Fruit fly (Drosophila melanogaster) whole organism, adult: ENCODE results near the gene Tbc1d22.

Source experiments
- CG11617 ChIP-seq: fragments of 200-800 bp; sonication (Bioruptor generic); optimal IDR thresholded peaks from 2 replicates; lab custom pipeline; 2017; ENCODE audit warnings: mild to moderate bottlenecking, missing biosample characterization, missing genetic modification reagents, missing genetic modification characterization
- CG12768 ChIP-seq: fragments of 200-800 bp; sonication (Bioruptor generic); optimal IDR thresholded peaks from 2 replicates; lab custom pipeline; 2017; ENCODE audit warnings: missing biosample characterization, missing genetic modification characterization, mild to moderate bottlenecking, moderate library complexity, missing genetic modification reagents
- CG14711 ChIP-seq: fragments of 200-800 bp; sonication (Bioruptor generic); optimal IDR thresholded peaks from 2 replicates; lab custom pipeline; 2018; ENCODE audit warnings: missing biosample characterization, mild to moderate bottlenecking, missing genetic modification characterization, moderate library complexity
- CG1620 ChIP-seq: fragments of 200-800 bp; sonication (Bioruptor generic); optimal IDR thresholded peaks from 2 replicates; lab custom pipeline; 2016; ENCODE audit warnings: missing biosample characterization, missing genetic modification characterization
- CG33017 ChIP-seq: fragments of 200-800 bp; sonication (Bioruptor generic); optimal IDR thresholded peaks from 2 replicates; lab custom pipeline; 2018; ENCODE audit warnings: missing biosample characterization, mild to moderate bottlenecking, missing genetic modification characterization, moderate library complexity
- CG5204 ChIP-seq: fragments of 200-800 bp; sonication (Bioruptor generic); optimal IDR thresholded peaks from 2 replicates; lab custom pipeline; 2016; ENCODE audit warnings: missing biosample characterization, missing genetic modification characterization
- CG7045 ChIP-seq: fragments of 200-800 bp; sonication (Bioruptor generic); optimal IDR thresholded peaks from 2 replicates; lab custom pipeline; 2017; ENCODE audit warnings: missing biosample characterization, mild to moderate bottlenecking, missing genetic modification characterization
- CG7101 ChIP-seq: fragments of 200-800 bp; sonication (Bioruptor generic); optimal IDR thresholded peaks from 2 replicates; lab custom pipeline; 2018; ENCODE audit warnings: missing biosample characterization, mild to moderate bottlenecking, missing genetic modification characterization, moderate library complexity
- Clk ChIP-seq: fragments of 200-800 bp; sonication (Bioruptor generic); optimal IDR thresholded peaks from 2 replicates; lab custom pipeline; 2017; ENCODE audit warnings: missing biosample characterization, missing genetic modification characterization
- Crg-1 ChIP-seq: fragments of 200-800 bp; sonication (Bioruptor generic); optimal IDR thresholded peaks from 2 replicates; lab custom pipeline; 2016; ENCODE audit warnings: missing biosample characterization, missing genetic modification characterization
- Hr96 ChIP-seq: fragments of 200-800 bp; sonication (Bioruptor generic); optimal IDR thresholded peaks from 2 replicates; lab custom pipeline; 2016; ENCODE audit warnings: missing biosample characterization, missing genetic modification characterization
- Mnt ChIP-seq: fragments of 200-800 bp; sonication (Bioruptor generic); optimal IDR thresholded peaks from 2 replicates; lab custom pipeline; 2016; ENCODE audit warnings: missing biosample characterization, mild to moderate bottlenecking, missing genetic modification characterization
- bab1 ChIP-seq: fragments of 200-800 bp; sonication (Bioruptor generic); optimal IDR thresholded peaks from 3 replicates; lab custom pipeline; 2019; ENCODE audit warnings: missing biosample characterization, mild to moderate bottlenecking, missing genetic modification characterization, moderate library complexity
- cic ChIP-seq: fragments of 200-800 bp; sonication (Bioruptor generic); optimal IDR thresholded peaks from 2 replicates; lab custom pipeline; 2017; ENCODE audit warnings: missing biosample characterization, mild to moderate bottlenecking, missing genetic modification characterization, moderate library complexity
- cnc ChIP-seq, 2 experiments: fragments of >200 bp; optimal IDR thresholded peaks; 2 replicates each; lab custom pipeline; 2017
- kay ChIP-seq: fragments of 200-800 bp; sonication (Bioruptor generic); peaks from one replicate; lab custom pipeline; 2016; ENCODE audit warnings: missing biosample characterization, missing genetic modification characterization, borderline replicate concordance
- ovo ChIP-seq: fragments of 200-800 bp; sonication (Bioruptor generic); optimal IDR thresholded peaks from 2 replicates; lab custom pipeline; 2016; ENCODE audit warnings: missing biosample characterization, missing genetic modification characterization
- pad ChIP-seq: fragments of 200-800 bp; sonication (Bioruptor generic); optimal IDR thresholded peaks from 3 replicates; lab custom pipeline; 2017; ENCODE audit warnings: missing biosample characterization, missing genetic modification characterization, mild to moderate bottlenecking, moderate library complexity, missing genetic modification reagents
- tj ChIP-seq: fragments of 200-800 bp; sonication (Bioruptor generic); optimal IDR thresholded peaks from 3 replicates; lab custom pipeline; 2017; ENCODE audit warnings: missing biosample characterization, mild to moderate bottlenecking, missing genetic modification characterization, moderate library complexity
- toe ChIP-seq: fragments of 200-800 bp; sonication (Bioruptor generic); optimal IDR thresholded peaks from 2 replicates; lab custom pipeline; 2016; ENCODE audit warnings: missing biosample characterization, missing genetic modification characterization

The Tbc1d22 gene

DNA sequence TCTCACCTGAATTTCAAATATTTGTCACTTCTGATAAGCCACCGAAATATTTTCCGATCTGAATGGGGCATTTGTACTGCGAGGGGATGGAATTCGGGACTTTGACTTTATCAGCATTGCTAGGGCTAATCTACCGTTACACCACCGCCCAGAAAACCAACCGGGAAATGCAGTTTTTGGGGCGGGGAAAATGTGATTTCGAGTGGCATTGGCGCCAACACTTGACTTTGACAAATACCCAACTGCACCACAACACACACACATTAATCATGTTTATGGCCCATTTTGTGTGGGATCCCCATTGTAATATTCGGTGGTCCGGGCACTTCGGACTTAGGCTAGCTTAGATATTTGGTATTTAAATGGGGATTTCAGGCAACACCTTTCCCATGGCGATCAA, 23.0 kb upstream of the Tbc1d22 start:
- TF ChIP-seq CG11617: no peak
- TF ChIP-seq CG7101 (tag; lab: Kevin White, UChicago): no peak
- no peak for TF ChIP-seq cnc (optimal IDR thresholded peaks at IDR 0.05; lab: Kevin White, UChicago)
- no peak for TF ChIP-seq CG12768 (GFP tag; lab: Kevin White, UChicago)
- no peak for TF ChIP-seq tj (GFP tag; lab: Kevin White, UChicago)
- TF ChIP-seq CG14711 (tag; lab: Kevin White, UChicago): no peak
- no peak for TF ChIP-seq Crg-1 (GFP tag; lab: Kevin White, UChicago)
- no peak for TF ChIP-seq toe (GFP tag; lab: Kevin White, UChicago)
- TF ChIP-seq CG1620: no peak
- no peak for TF ChIP-seq pad (GFP tag; lab: Kevin White, UChicago)
- TF ChIP-seq ovo: no peak
- no peak for TF ChIP-seq bab1 (GFP tag; lab: Kevin White, UChicago)
- no peak for TF ChIP-seq Mnt (GFP tag; lab: Kevin White, UChicago)
- no peak for TF ChIP-seq CG33017
- TF ChIP-seq CG5204: no peak
- no peak for TF ChIP-seq Clk (GFP tag; lab: Kevin White, UChicago)

DNA sequence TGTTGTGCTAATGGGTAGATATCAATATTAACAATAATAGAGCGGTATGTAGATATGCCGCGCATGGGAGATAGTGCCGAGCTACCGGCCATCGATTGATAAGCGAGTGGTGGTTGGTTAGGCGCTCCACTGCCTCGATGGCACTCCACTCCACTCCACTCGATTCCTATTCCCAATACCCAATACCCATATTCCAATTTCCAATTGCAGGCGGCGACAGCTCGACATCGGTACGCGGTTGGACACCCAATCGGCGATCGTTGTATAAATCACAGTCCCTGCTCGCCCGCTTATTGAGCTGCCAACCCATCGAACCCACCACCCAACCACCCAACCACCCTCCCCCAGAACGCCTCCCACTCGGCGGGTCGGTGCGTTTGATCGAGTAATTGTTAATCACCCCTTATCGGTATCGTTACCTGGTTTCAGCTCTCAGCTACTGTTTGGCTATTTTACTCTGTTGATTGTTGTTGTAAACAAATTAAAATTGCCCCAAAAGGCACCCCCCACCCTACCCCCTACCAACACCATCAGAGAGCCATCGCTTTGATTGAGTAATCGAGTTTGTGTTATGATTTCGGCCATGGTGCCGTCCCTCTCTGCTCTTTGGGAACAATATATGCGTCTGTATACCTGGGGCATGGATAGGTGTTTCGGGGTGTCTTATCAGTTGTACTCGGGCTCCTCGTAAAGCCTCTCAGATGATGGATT, 21.0 kb upstream of the Tbc1d22 start, which contains the start of gene HHEX:
Gene HHEX, minus strand, starts transcription at position 51 of the 711 bp plus-strand sequence.
- no peak for TF ChIP-seq CG7101 (tag; lab: Kevin White, UChicago)
- no peak for TF ChIP-seq kay
- no peak for TF ChIP-seq toe (GFP tag; lab: Kevin White, UChicago)
- TF ChIP-seq CG7045 (GFP tag; lab: Kevin White, UChicago): no peak
- no peak for TF ChIP-seq Clk (GFP tag; lab: Kevin White, UChicago)
- no peak for TF ChIP-seq Crg-1 (GFP tag; lab: Kevin White, UChicago)
- no peak for TF ChIP-seq Hr96
- TF ChIP-seq CG33017: no peak
- TF ChIP-seq cnc (optimal IDR thresholded peaks at IDR 0.05; lab: Kevin White, UChicago): no peak
- no peak for TF ChIP-seq Mnt (GFP tag; lab: Kevin White, UChicago)
- no peak for TF ChIP-seq CG11617
- no peak for TF ChIP-seq tj (GFP tag; lab: Kevin White, UChicago)
- no peak for TF ChIP-seq cic

DNA sequence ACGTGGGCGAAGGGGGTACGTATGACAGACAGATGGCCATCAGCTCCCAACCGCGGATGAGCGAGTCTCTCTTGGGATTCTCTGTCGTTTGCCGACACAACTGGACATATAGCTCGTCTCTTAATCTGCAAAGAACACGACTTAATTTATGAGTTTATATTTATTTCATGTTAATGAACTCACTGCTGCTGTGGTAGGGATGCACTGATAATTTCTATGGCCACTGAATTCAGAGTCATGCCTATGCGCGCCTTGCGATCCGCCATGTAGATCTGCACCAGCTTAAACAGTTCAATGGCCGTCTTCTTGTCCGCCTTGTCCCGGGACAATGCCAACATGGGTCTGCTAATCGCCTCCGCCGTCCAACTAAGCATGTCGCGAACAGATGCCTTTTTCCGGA, 17.0 kb upstream of the Tbc1d22 start:
- TF ChIP-seq CG33017 (no peak), kay (no peak), Mnt (GFP tag; lab: Kevin White, UChicago) (no peak), CG12768 (GFP tag; lab: Kevin White, UChicago) (no peak), CG7045 (GFP tag; lab: Kevin White, UChicago) (no peak), CG11617 (no peak)

DNA sequence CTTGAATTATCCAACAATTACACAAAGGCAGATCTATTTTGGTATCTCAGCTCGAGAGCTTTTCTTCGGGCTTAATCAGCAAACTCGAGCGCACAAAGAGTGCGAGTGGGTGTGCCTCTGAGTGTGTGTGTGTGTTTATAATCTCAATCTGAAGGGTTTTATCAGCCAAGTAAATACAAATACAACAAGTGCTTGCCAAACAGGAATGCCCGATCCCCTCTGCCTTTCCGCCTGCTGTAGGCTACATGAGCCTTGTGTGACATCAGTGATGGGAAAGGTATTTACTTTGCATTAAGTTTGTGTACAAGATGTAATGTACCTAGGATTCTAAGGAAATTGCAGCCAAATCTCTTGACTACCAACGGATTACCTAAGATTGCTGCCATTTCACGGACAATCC, 12.6 kb upstream of the Tbc1d22 start:
- peak; percentile 31 for TF ChIP-seq tj (GFP tag; lab: Kevin White, UChicago)
- TF ChIP-seq CG1620: no peak

DNA sequence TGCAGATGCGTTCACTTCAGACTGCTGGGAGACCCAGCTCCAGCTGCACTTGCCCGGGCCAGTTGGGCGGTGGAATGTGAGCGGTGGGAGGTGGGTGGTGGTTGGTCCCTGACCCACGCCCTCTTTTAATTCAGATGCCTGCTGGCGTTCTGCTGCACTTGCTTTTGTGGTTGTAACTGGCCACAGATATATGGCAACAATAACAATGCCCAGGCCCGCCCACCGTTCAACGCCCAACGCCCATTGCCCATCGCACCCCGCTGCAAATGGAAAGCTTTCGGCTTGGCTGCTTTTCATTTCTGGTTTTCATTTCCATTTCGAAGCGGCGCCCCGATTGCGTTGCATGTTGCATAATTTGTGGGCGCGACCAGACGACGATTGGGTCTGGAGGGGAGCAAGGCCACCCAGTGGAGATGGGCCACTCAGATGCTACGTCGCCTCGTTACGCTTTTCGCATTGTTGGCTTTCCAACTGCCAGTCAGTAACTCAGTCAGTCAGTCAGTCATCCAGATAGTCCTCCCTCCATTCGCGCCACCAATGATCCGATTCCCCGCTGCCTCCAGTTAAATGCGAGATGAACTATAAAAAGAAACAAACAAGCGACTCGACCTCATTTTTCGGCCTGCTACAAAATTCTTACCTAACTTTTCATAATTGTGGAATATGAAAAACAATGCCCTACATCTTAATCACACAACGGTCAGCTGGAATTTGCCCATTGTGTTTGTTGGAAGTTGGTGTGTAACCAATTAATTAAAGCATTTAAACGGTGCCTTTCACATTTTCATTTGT, 11.6 kb upstream of the Tbc1d22 start:
- TF ChIP-seq cnc (optimal IDR thresholded peaks at IDR 0.05; lab: Kevin White, UChicago): no peak
- TF ChIP-seq CG1620: no peak
- TF ChIP-seq Clk (GFP tag; lab: Kevin White, UChicago): no peak
- TF ChIP-seq ovo: no peak
- TF ChIP-seq cic: no peak
- no peak for TF ChIP-seq toe (GFP tag; lab: Kevin White, UChicago)
- TF ChIP-seq CG14711 (tag; lab: Kevin White, UChicago): no peak
- TF ChIP-seq CG11617: no peak
- no peak for TF ChIP-seq tj (GFP tag; lab: Kevin White, UChicago)

DNA sequence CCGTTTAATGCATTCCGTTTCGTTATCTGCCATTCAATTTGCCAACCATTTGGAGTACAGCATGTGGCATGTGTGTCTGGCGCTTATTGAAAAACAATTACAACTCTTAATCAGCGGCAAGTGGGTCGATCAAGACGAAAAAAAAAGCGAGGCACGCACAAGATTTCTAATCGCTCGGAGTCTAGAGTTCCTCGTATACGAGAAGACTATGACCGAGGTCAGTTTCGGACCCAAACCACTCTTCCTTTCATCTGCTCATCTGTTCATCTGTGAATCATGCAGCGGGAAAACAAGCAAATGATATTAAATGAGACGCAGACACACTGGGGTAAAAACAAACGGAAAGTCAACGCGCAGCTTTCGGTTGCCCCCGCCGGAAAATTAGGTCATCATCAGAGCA, 10.5 kb upstream of the Tbc1d22 start:
- no peak for TF ChIP-seq Clk (GFP tag; lab: Kevin White, UChicago)
- TF ChIP-seq Mnt (GFP tag; lab: Kevin White, UChicago): no peak
- no peak for TF ChIP-seq tj (GFP tag; lab: Kevin White, UChicago)
- no peak for TF ChIP-seq toe (GFP tag; lab: Kevin White, UChicago)
- no peak for TF ChIP-seq kay
- no peak for TF ChIP-seq CG12768 (GFP tag; lab: Kevin White, UChicago)
- no peak for TF ChIP-seq cic

DNA sequence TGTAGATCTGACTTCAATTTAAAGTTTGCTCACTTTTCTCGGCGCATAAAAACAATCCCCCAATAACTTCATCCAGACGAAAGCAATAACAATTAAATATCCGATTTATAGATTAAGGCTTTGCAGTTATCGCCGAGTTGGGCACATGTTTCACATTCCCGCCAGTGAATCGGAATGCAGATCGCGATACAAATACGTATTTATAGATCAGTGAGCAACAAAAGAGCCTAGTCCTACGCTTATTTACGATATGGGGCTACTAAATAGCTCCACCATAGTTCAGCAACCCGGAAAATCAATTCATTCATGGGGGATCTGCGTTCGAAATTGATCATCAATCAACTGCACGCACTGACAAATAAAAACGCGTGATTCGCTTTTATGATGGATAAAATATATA, 10.0 kb upstream of the Tbc1d22 start:
- no peak for TF ChIP-seq CG12768 (GFP tag; lab: Kevin White, UChicago)
- no peak for TF ChIP-seq CG1620
- no peak for TF ChIP-seq Hr96
- TF ChIP-seq bab1 (GFP tag; lab: Kevin White, UChicago): no peak
- no peak for TF ChIP-seq cic
- no peak for TF ChIP-seq Mnt (GFP tag; lab: Kevin White, UChicago)
- TF ChIP-seq toe (GFP tag; lab: Kevin White, UChicago): no peak
- no peak for TF ChIP-seq CG11617
- TF ChIP-seq pad (GFP tag; lab: Kevin White, UChicago): no peak
- TF ChIP-seq kay: no peak
- no peak for TF ChIP-seq tj (GFP tag; lab: Kevin White, UChicago)
- no peak for TF ChIP-seq Clk (GFP tag; lab: Kevin White, UChicago)
- no peak for TF ChIP-seq cnc (optimal IDR thresholded peaks at IDR 0.05; lab: Kevin White, UChicago)
- TF ChIP-seq Crg-1 (GFP tag; lab: Kevin White, UChicago): no peak
- TF ChIP-seq CG7045 (GFP tag; lab: Kevin White, UChicago): no peak
- TF ChIP-seq CG5204: no peak
- TF ChIP-seq ovo: no peak
- TF ChIP-seq CG7101 (tag; lab: Kevin White, UChicago): no peak
- TF ChIP-seq CG33017: no peak
- TF ChIP-seq CG14711 (tag; lab: Kevin White, UChicago): no peak
